Fruit fly (Drosophila melanogaster): ENCODE results near the gene CG14115.

DNA sequence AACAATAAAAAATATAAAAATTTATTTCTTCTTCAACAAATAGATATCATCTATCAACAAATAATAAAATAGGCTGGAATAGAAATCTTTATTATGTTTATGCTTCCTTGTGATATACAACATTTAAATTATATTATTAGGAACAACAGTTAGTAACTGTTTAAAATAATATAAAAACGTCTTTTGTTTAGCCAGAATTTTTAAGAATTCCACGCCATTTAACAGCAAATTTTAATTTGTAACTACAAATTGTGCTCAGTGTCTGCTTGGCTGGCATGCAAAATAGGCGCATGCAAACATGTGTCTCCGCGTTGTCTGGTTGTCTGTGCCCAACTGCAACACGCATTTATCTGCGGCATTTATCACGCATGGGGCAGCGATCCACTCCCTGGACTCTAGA lies 48.1 kb upstream of the CG14115 start:
- TF ChIP-seq dysf (GFP tag; IDR thresholded peaks at IDR 0.05) (no peak), CG13287 (GFP tag; IDR thresholded peaks at IDR 0.05; ENCODE audit: partially characterized antibody) (no peak), CG6254 (GFP tag; optimal IDR thresholded peaks at IDR 0.05) (no peak), CG17385 (GFP tag; optimal IDR thresholded peaks at IDR 0.05) (no peak), otp (GFP tag; IDR thresholded peaks at IDR 0.05) (no peak)
